Fruit fly (Drosophila melanogaster): Measurements from ENCODE around the gene Seipin.
A peak's percentile ranks its signal among the peaks of the same experiment; 100 is the strongest.

Seipin gene

dm6 chrX:2589446-2590038, 30.1 kb upstream of the Seipin start (continued):
- TF ChIP-seq Gug (GFP tag; IDR thresholded peaks at IDR 0.05) (peak; percentile 93), Smox (GFP tag; optimal IDR thresholded peaks at IDR 0.05) (peak; percentile 93), CG11902 (GFP tag; optimal IDR thresholded peaks at IDR 0.05) (peak; percentile 92), CG11762 (GFP tag; optimal IDR thresholded peaks at IDR 0.05; ENCODE audit: insufficient read depth) (peak; percentile 88), CG6163 (GFP tag; IDR thresholded peaks at IDR 0.05) (peak; percentile 96), dsx (GFP tag; optimal IDR thresholded peaks at IDR 0.05; ENCODE audit: poor library complexity, severe bottlenecking) (peak; percentile 64), fd85E (GFP tag; optimal IDR thresholded peaks at IDR 0.05) (peak; percentile 56), Sox102F (GFP tag; optimal IDR thresholded peaks at IDR 0.05) (peak; percentile 91), Hr4 (GFP tag; optimal IDR thresholded peaks at IDR 0.05) (peak; percentile 95), CG8632 (GFP tag; optimal IDR thresholded peaks at IDR 0.05) (peak; percentile 85), dac (GFP tag; optimal IDR thresholded peaks at IDR 0.05) (peak; percentile 94), CG15336 (GFP tag; IDR thresholded peaks at IDR 0.05) (peak; percentile 95), CG6792 (GFP tag; optimal IDR thresholded peaks at IDR 0.05) (peak; percentile 97), lz (GFP tag; optimal IDR thresholded peaks at IDR 0.05) (peak; percentile 96), CG8119 (GFP tag; IDR thresholded peaks at IDR 0.05) (peak; percentile 93), fd59A (GFP tag; optimal IDR thresholded peaks at IDR 0.05) (peak; percentile 71), Lpt (GFP tag; optimal IDR thresholded peaks at IDR 0.05) (peak; percentile 92), Hr38 (GFP tag; optimal IDR thresholded peaks at IDR 0.05) (peak; percentile 77), vri (GFP tag; optimal IDR thresholded peaks at IDR 0.05) (peak; percentile 93), eg (GFP tag; IDR thresholded peaks at IDR 0.05) (peak; percentile 98), ss (GFP tag; optimal IDR thresholded peaks at IDR 0.05) (peak; percentile 43 to 54), Eip78C (GFP tag) (peak; percentile 97), Eip93F (GFP tag; optimal IDR thresholded peaks at IDR 0.05) (peak; percentile 92), CG1621 (tag; optimal IDR thresholded peaks at IDR 0.05) (peak; percentile 81), fkh (GFP tag; optimal IDR thresholded peaks at IDR 0.05) (peak; percentile 88), spab (GFP tag; optimal IDR thresholded peaks at IDR 0.05) (peak; percentile 65), CG31627 (GFP tag; optimal IDR thresholded peaks at IDR 0.05) (peak; percentile 97), Met (GFP tag; optimal IDR thresholded peaks at IDR 0.05) (peak; percentile 92), Eip75B (GFP tag; optimal IDR thresholded peaks at IDR 0.05) (peak; percentile 91), acj6 (GFP tag; optimal IDR thresholded peaks at IDR 0.05) (peak; percentile 94)

dm6 chrX:2590607-2591006, 29.0 kb upstream of the Seipin start:
- no peak for TF ChIP-seq Ets21C (GFP tag; optimal IDR thresholded peaks at IDR 0.05)
- no peak for TF ChIP-seq CG15336 (GFP tag; IDR thresholded peaks at IDR 0.05)
- TF ChIP-seq CG10631 (GFP tag; optimal IDR thresholded peaks at IDR 0.05): no peak
- TF ChIP-seq Hr39 (GFP tag; optimal IDR thresholded peaks at IDR 0.05): no peak
- peak; percentile 59 for TF ChIP-seq fkh (GFP tag; optimal IDR thresholded peaks at IDR 0.05)
- no peak for TF ChIP-seq ss (GFP tag; optimal IDR thresholded peaks at IDR 0.05)
- TF ChIP-seq CG3032 (tag; optimal IDR thresholded peaks at IDR 0.05): no peak
- TF ChIP-seq Hr38 (GFP tag; optimal IDR thresholded peaks at IDR 0.05): no peak
- TF ChIP-seq topi (GFP tag; optimal IDR thresholded peaks at IDR 0.05): no peak
- no peak for TF ChIP-seq CG34406 (GFP tag; optimal IDR thresholded peaks at IDR 0.05)
- TF ChIP-seq CG6276 (GFP tag; optimal IDR thresholded peaks at IDR 0.05): no peak
- TF ChIP-seq svp (GFP tag): peak; percentile 68

DNA sequence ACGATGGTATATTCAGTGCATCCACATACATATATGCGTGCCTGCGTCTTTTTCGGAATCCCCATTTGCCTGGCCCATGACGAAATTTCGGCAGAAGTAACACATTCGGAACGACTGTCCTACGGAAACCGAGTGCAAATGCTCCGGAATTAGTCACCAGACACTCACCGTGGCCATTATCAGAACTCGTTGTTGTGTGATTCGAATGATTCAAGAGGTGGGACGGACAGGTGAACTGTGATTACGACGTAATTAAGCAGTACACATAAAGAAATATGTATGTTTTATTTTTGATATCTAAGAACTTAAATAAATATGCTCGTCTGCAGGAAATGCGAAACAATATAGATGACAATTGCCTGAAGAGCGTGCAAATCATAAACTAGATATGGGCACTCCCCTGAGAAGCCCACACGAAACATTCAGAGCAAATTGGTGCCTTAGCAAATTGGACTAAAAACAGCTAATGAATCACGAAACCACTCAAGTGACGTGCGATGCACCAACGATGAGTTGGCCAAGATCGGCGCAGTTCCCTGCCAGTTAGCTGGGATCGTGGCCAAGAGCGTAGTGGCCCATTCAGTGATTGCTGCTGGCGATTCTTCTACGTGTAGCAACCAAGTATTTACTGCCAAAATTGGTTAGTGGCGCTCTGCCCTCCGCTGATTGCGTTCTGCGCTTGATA, 28.1 kb upstream of the Seipin start:
- peak; percentile 13 for TF ChIP-seq Smox (GFP tag; optimal IDR thresholded peaks at IDR 0.05)
- no peak for TF ChIP-seq Gug (GFP tag; IDR thresholded peaks at IDR 0.05)
- no peak for TF ChIP-seq CG3032 (tag; optimal IDR thresholded peaks at IDR 0.05)
- no peak for TF ChIP-seq CG6808 (GFP tag; optimal IDR thresholded peaks at IDR 0.05)
- TF ChIP-seq CG34406 (GFP tag; optimal IDR thresholded peaks at IDR 0.05): no peak
- no peak for TF ChIP-seq Hr4 (GFP tag; optimal IDR thresholded peaks at IDR 0.05)
- TF ChIP-seq eg (GFP tag; IDR thresholded peaks at IDR 0.05): no peak
- no peak for TF ChIP-seq CG1621 (tag; optimal IDR thresholded peaks at IDR 0.05)
- no peak for TF ChIP-seq Sox14 (GFP tag; optimal IDR thresholded peaks at IDR 0.05)
- TF ChIP-seq CG6792 (GFP tag; optimal IDR thresholded peaks at IDR 0.05): no peak
- TF ChIP-seq fd59A (GFP tag; optimal IDR thresholded peaks at IDR 0.05): no peak
- no peak for TF ChIP-seq Sox102F (GFP tag; optimal IDR thresholded peaks at IDR 0.05)
- peak; percentile 67 for TF ChIP-seq vri (GFP tag; optimal IDR thresholded peaks at IDR 0.05)
- TF ChIP-seq Met (GFP tag; optimal IDR thresholded peaks at IDR 0.05): peak; percentile 13
- no peak for TF ChIP-seq fd85E (GFP tag; optimal IDR thresholded peaks at IDR 0.05)
- TF ChIP-seq Eip78C (GFP tag): peak; percentile 64
- TF ChIP-seq fkh (GFP tag; optimal IDR thresholded peaks at IDR 0.05): peak; percentile 3
- TF ChIP-seq topi (GFP tag; optimal IDR thresholded peaks at IDR 0.05): peak; percentile 8
- no peak for TF ChIP-seq CG6163 (GFP tag; IDR thresholded peaks at IDR 0.05)
- TF ChIP-seq esn (GFP tag; optimal IDR thresholded peaks at IDR 0.05): peak; percentile 1
- TF ChIP-seq svp (GFP tag): peak; percentile 72

All from whole organism, prepupa.